Worm (Caenorhabditis elegans) whole organism, L3 larva: Measurements from ENCODE around the gene F49F1.7.

Experiments
- ama-1 ChIP-seq: fragments of 150-350 bp; optimal IDR thresholded peaks from 2 replicates; lab custom pipeline; 2018
- fos-1 ChIP-seq: fragments of 150-350 bp; optimal IDR thresholded peaks from 2 replicates; lab custom pipeline; 2014; ENCODE audit warnings: missing biosample characterization, missing genetic modification characterization
- jun-1 ChIP-seq: fragments of 150-350 bp; optimal IDR thresholded peaks from 2 replicates; lab custom pipeline; 2014; ENCODE audit warnings: missing biosample characterization, missing genetic modification reagents, missing genetic modification characterization
- lin-15B ChIP-seq: fragments of 150-350 bp; optimal IDR thresholded peaks from 2 replicates; lab custom pipeline; 2014; ENCODE audit warnings: missing biosample characterization, missing genetic modification characterization
- lin-39 ChIP-seq: fragments of 150-350 bp; optimal IDR thresholded peaks from 2 replicates; lab custom pipeline; 2018; ENCODE audit warnings: missing biosample characterization, missing genetic modification reagents, missing genetic modification characterization
- mdl-1 ChIP-seq: fragments of 150-350 bp; optimal IDR thresholded peaks from 2 replicates; lab custom pipeline; 2014; ENCODE audit warnings: missing biosample characterization, missing genetic modification characterization
- nhr-12 ChIP-seq: fragments of 150-350 bp; optimal IDR thresholded peaks from 2 replicates; lab custom pipeline; 2014; ENCODE audit warnings: missing biosample characterization, missing genetic modification characterization
- nhr-237 ChIP-seq: fragments of 150-350 bp; optimal IDR thresholded peaks from 2 replicates; lab custom pipeline; 2014; ENCODE audit warnings: missing biosample characterization, missing genetic modification characterization
- nhr-25 ChIP-seq: sonication (generic microtip); optimal IDR thresholded peaks from 2 replicates; lab custom pipeline; 2017; ENCODE audit warnings: missing biosample characterization, missing genetic modification characterization
- nhr-28 ChIP-seq: fragments of 150-350 bp; optimal IDR thresholded peaks from 2 replicates; lab custom pipeline; 2014; ENCODE audit warnings: missing biosample characterization, missing genetic modification characterization
- pha-4 ChIP-seq: fragments of 150-350 bp; optimal IDR thresholded peaks from 2 replicates; lab custom pipeline; 2014; ENCODE audit warnings: missing biosample characterization, missing genetic modification reagents, missing genetic modification characterization
- sea-2 ChIP-seq: fragments of 150-350 bp; sonication (generic microtip); optimal IDR thresholded peaks from 4 replicates; lab custom pipeline; 2014; ENCODE audit warnings: missing biosample characterization, missing genetic modification reagents, missing genetic modification characterization
- skn-1 ChIP-seq: fragments of 150-350 bp; optimal IDR thresholded peaks from 2 replicates; lab custom pipeline; 2014; ENCODE audit warnings: missing biosample characterization, missing genetic modification characterization
- unc-62 ChIP-seq: fragments of 150-350 bp; sonication (generic microtip); optimal IDR thresholded peaks from 4 replicates; lab custom pipeline; 2014; ENCODE audit warnings: missing biosample characterization, missing genetic modification reagents, missing genetic modification characterization

DNA sequence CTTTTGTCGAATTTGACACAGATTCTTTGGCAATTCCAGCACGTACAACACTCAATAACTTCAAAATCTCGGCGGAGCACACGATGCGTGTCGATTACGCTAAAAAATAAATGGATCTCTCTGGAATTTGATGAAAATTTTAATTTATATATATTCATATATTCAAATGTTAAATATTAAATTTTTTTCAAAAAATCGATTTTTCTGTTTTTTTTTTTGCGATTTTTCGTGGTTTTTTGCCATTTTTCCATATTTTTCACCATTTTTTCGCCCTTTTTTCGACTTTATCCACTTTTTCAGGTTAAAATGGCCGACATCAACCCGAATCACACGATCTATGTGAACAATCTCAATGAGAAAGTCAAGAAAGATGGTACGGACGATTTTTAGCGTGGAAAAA lies 48.2 kb upstream of the F49F1.7 start, which contains the start of gene rnp-3:
- TF ChIP-seq nhr-12 (tag; lab: Kevin White, UChicago), result no peak
- no peak for TF ChIP-seq nhr-28 (tag; lab: Kevin White, UChicago)
- no peak for TF ChIP-seq skn-1 (tag; lab: Kevin White, UChicago)
- TF ChIP-seq jun-1, result no peak
- TF ChIP-seq unc-62 (GFP tag; lab: Kevin White, UChicago), result no peak
- TF ChIP-seq nhr-237 (tag; lab: Kevin White, UChicago), result no peak
- TF ChIP-seq fos-1, result no peak
- no peak for TF ChIP-seq mdl-1
- TF ChIP-seq lin-15B, result no peak
- TF ChIP-seq nhr-25, result no peak
- no peak for TF ChIP-seq ama-1
- no peak for TF ChIP-seq pha-4 (tag; lab: Kevin White, UChicago)
- TF ChIP-seq lin-39 (tag; lab: Kevin White, UChicago), result no peak
- no peak for TF ChIP-seq sea-2 (GFP tag; lab: Kevin White, UChicago)
